Worm (Caenorhabditis elegans) whole organism, midembryonic: ENCODE results near the gene acs-9.

Experiments used
- cog-1 ChIP-seq: sonication (generic microtip); optimal IDR thresholded peaks from 2 replicates; lab custom pipeline; 2016; ENCODE audit warnings: missing genetic modification characterization, missing compliant biosample characterization
- flt-1 ChIP-seq: fragments of 200-800 bp; sonication (Bioruptor generic); IDR thresholded peaks from 2 replicates; pipeline ENCODE4 v1.3.6; 2022; ENCODE audit warnings: missing genetic modification characterization, missing compliant biosample characterization
- med-1 ChIP-seq: sonication (generic microtip); optimal IDR thresholded peaks from 2 replicates; lab custom pipeline; 2017; ENCODE audit warnings: missing genetic modification characterization, mild to moderate bottlenecking, missing compliant biosample characterization, antibody characterized with exemption, missing genetic modification reagents; ENCODE audit not compliant: insufficient read depth
- ref-1 ChIP-seq: fragments of 200-800 bp; sonication (Bioruptor generic); conservative IDR thresholded peaks from 2 replicates; pipeline ENCODE4 v1.3.6; 2022; ENCODE audit warnings: missing genetic modification reagents, missing genetic modification characterization, missing compliant biosample characterization
- tab-1 ChIP-seq: fragments of 200-800 bp; sonication (Bioruptor generic); IDR thresholded peaks from 2 replicates; pipeline ENCODE4 v1.3.6; 2022; ENCODE audit warnings: missing genetic modification characterization, missing compliant biosample characterization
- ztf-29 ChIP-seq: fragments of 200-800 bp; sonication (Bioruptor generic); IDR thresholded peaks from 2 replicates; pipeline ENCODE4 v1.3.6; 2022; ENCODE audit warnings: missing genetic modification reagents, missing genetic modification characterization, missing compliant biosample characterization

- TF ChIP-seq ztf-29 (GFP tag; lab: Robert Waterston, UW), result no peak
- no peak for TF ChIP-seq med-1 (GFP tag; lab: Kevin White, UChicago)
- TF ChIP-seq cog-1 (tag; lab: Kevin White, UChicago), result no peak
- no peak for TF ChIP-seq flt-1
- TF ChIP-seq ref-1 (GFP tag; lab: Robert Waterston, UW), result no peak
- TF ChIP-seq tab-1 (GFP tag; lab: Robert Waterston, UW), result no peak
Observed at ce11 chrX:16919468-16919867, 39.1 kb upstream of the acs-9 start.
